Worm (Caenorhabditis elegans): ENCODE data around the gene C30B5.6.

Gene C30B5.6

DNA sequence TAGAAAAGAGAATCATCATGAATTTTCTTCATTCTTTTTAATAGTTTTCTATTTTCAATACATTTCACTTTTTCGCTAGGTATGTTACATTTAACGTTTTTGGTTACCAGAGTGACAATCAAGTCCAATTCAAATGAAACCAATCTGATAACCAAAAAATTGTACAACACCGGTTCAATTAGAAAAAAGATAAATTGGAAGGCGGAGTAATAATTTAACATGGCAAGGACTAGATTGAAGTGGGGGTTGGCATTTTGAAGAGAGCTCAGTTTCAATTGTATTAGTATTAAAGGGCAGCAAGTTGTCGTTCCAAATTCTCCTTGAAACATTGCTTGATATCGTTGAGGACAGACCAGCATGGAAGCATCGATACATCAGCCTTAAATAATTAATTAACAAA lies 30.2 kb upstream of the C30B5.6 start (continued):
- TF ChIP-seq lin-54 (GFP tag; optimal IDR thresholded peaks at IDR 0.05) (peak; percentile 44), rpc-1 (optimal IDR thresholded peaks at IDR 0.05) (no peak), rpc-1 (tag; optimal IDR thresholded peaks at IDR 0.05) (no peak), ztf-28 (GFP tag; IDR thresholded peaks at IDR 0.05) (no peak), ccch-3 (GFP tag; optimal IDR thresholded peaks at IDR 0.05) (no peak), F37B4.10 (GFP tag; IDR thresholded peaks at IDR 0.05) (no peak), snpc-1.1 (tag; optimal IDR thresholded peaks at IDR 0.05; ENCODE audit: insufficient read depth) (no peak), cebp-1 (GFP tag; IDR thresholded peaks at IDR 0.05) (no peak), cebp-1 (tag; optimal IDR thresholded peaks at IDR 0.05) (no peak), ztf-3 (GFP tag; optimal IDR thresholded peaks at IDR 0.05) (no peak), B0261.1 (tag; optimal IDR thresholded peaks at IDR 0.05) (no peak), hmg-1.2 (GFP tag; IDR thresholded peaks at IDR 0.05) (0 out of 2 replicates have a peak, but pooled peaks have one; percentile 22), dox-1 (GFP tag; IDR thresholded peaks at IDR 0.05) (no peak), K11D2.4 (GFP tag; IDR thresholded peaks at IDR 0.05) (no peak), Y56A3A.18 (GFP tag; IDR thresholded peaks at IDR 0.05) (peak; percentile 63; the same call in 1 of the 2 replicates), athp-1 (tag; optimal IDR thresholded peaks at IDR 0.05) (peak; percentile 33), mcd-1 (GFP tag; IDR thresholded peaks at IDR 0.05) (no peak), ceh-40 (GFP tag; IDR thresholded peaks at IDR 0.05) (no peak), Y79H2A.3 (GFP tag; conservative IDR thresholded peaks at IDR 0.05) (peak; percentile 60; the same call in 1 of the 2 replicates), tbp1 (GFP tag; optimal IDR thresholded peaks at IDR 0.05) (no peak), F57A8.1 (GFP tag; optimal IDR thresholded peaks at IDR 0.05) (no peak), F22D6.2 (tag; optimal IDR thresholded peaks at IDR 0.05) (no peak), let-607 (tag; optimal IDR thresholded peaks at IDR 0.05) (no peak), cebp-2 (GFP tag; IDR thresholded peaks at IDR 0.05) (no peak), mxl-1 (tag; optimal IDR thresholded peaks at IDR 0.05) (no peak), snpc-3.4 (tag; optimal IDR thresholded peaks at IDR 0.05) (peak; percentile 33), T26A5.8 (tag; optimal IDR thresholded peaks at IDR 0.05) (no peak), zim-3 (tag; optimal IDR thresholded peaks at IDR 0.05) (no peak), ztf-18 (tag; optimal IDR thresholded peaks at IDR 0.05) (no peak), C17E4.6 (GFP tag; IDR thresholded peaks at IDR 0.05) (no peak), sdz-38 (tag; optimal IDR thresholded peaks at IDR 0.05) (no peak), egl-44 (GFP tag; IDR thresholded peaks at IDR 0.05) (no peak), ceh-58 (GFP tag; IDR thresholded peaks at IDR 0.05) (no peak), B0336.3 (GFP tag; IDR thresholded peaks at IDR 0.05) (peak; percentile 55; the same call in 1 of the 2 replicates), nfyb-1 (GFP tag; IDR thresholded peaks at IDR 0.05) (0 out of 2 replicates have a peak, but pooled peaks have one; percentile 24), mes-4 (tag; optimal IDR thresholded peaks at IDR 0.05) (no peak), lag-1 (GFP tag; IDR thresholded peaks at IDR 0.05) (no peak), unc-62 (GFP tag; optimal IDR thresholded peaks at IDR 0.05) (no peak), hsf-1 (GFP tag; IDR thresholded peaks at IDR 0.05) (0 out of 2 replicates have a peak, but pooled peaks have one; percentile 38), madf-6 (GFP tag; IDR thresholded peaks at IDR 0.05) (peak; percentile 67), bed-2 (GFP tag; IDR thresholded peaks at IDR 0.05) (no peak), ama-1 (optimal IDR thresholded peaks at IDR 0.05) (no peak), ama-1 (GFP tag; optimal IDR thresholded peaks at IDR 0.05) (peak in 1 of 2 experiments; percentile 74), lin-26 (GFP tag; IDR thresholded peaks at IDR 0.05) (no peak), B0035.1 (tag; optimal IDR thresholded peaks at IDR 0.05) (no peak), ceh-91 (GFP tag; IDR thresholded peaks at IDR 0.05) (no peak), pha-4 (tag; optimal IDR thresholded peaks at IDR 0.05) (no peak), sea-2 (GFP tag; IDR thresholded peaks at IDR 0.05) (no peak), bed-1 (GFP tag; IDR thresholded peaks at IDR 0.05) (no peak), madf-10 (tag; optimal IDR thresholded peaks at IDR 0.05) (no peak), ztf-6 (GFP tag; IDR thresholded peaks at IDR 0.05) (no peak)
